Fruit fly (Drosophila melanogaster): Measurements from ENCODE around the gene CG46505.
"Not testable (repeated sequence)": the region's sequence is repeated elsewhere in the genome, so short reads cannot be mapped to it uniquely, and the experiment has no call there.

The CG46505 gene

DNA sequence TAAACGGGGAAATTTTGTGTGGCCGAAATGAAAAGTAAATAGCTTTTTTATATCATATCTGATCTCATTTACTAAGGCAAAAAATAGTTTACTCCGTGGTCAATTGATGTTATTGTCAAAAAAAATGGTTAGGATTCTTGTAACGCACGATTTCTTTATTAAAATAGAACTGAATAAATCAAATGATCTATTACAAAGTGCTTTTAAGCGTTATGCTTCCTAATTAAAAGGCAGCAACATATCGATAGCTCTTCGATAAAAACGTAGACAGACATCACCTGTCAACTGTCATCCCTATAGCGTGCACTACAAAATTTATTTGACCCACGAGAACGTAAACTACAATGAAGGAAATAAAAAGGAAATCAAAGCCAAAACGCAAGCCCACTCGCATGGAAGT is 44.2 kb downstream of the CG46505 start, which contains the start of gene CG46514:
TSS of gene CG46514 (plus strand) at position 301 of the 400 bp plus-strand sequence.
- TF ChIP-seq Ets98B (GFP tag; IDR thresholded peaks at IDR 0.05); Snoo (tag; optimal IDR thresholded peaks at IDR 0.05); CG9948 (tag; optimal IDR thresholded peaks at IDR 0.05): not testable (repeated sequence)

DNA sequence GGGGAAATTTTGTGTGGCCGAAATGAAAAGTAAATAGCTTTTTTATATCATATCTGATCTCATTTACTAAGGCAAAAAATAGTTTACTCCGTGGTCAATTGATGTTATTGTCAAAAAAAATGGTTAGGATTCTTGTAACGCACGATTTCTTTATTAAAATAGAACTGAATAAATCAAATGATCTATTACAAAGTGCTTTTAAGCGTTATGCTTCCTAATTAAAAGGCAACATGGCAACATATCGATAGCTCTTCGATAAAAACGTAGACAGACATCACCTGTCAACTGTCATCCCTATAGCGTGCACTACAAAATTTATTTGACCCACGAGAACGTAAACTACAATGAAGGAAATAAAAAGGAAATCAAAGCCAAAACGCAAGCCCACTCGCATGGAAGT is 49.2 kb downstream of the CG46505 start, which contains the start of gene CG46515:
TSS of gene CG46515 (plus strand) at position 301 of the 400 bp plus-strand sequence.
- not testable (repeated sequence) for TF ChIP-seq fd96Ca (GFP tag; IDR thresholded peaks at IDR 0.05); rn (GFP tag; IDR thresholded peaks at IDR 0.05); CG15710 (tag; optimal IDR thresholded peaks at IDR 0.05)

Measured in whole organism, pupa.